Worm (Caenorhabditis elegans) whole organism, L1 larva: ENCODE results near the gene C06H2.7.

ENCODE experiments used
- irx-1 ChIP-seq: sonication (generic microtip); optimal IDR thresholded peaks from 2 replicates; lab custom pipeline; 2016; ENCODE audit warnings: missing genetic modification characterization, missing compliant biosample characterization
- nhr-76 ChIP-seq: sonication (generic microtip); optimal IDR thresholded peaks from 2 replicates; lab custom pipeline; 2017; ENCODE audit warnings: missing biosample characterization, missing genetic modification characterization
- unc-62 ChIP-seq: fragments of 150-350 bp; optimal IDR thresholded peaks from 2 replicates; lab custom pipeline; 2014; ENCODE audit warnings: missing biosample characterization, missing genetic modification reagents, missing genetic modification characterization
- ztf-11 ChIP-seq, 2 experiments: sonication (generic microtip); optimal IDR thresholded peaks; 2 replicates each; lab custom pipeline; 2016 to 2017; ENCODE audit warnings: missing genetic modification characterization in 2 of 2, missing biosample characterization in 1 of 2, missing compliant biosample characterization in 1 of 2

- TF ChIP-seq nhr-76 (tag; lab: Kevin White, UChicago) (no peak), irx-1 (tag; lab: Kevin White, UChicago) (no peak), ztf-11 (tag; optimal IDR thresholded peaks at IDR 0.05; lab: Kevin White, UChicago) (no peak), unc-62 (no peak)
These were observed 2.6 kb upstream of the C06H2.7 start, which contains the start of the genes T19C4.24 and nlp-33 for ce11 chrV:11146958-11147779.
